Worm (Caenorhabditis elegans) whole organism, late embryonic: Measurements from ENCODE around the gene F48F5.6.

Source experiments
- C08G9.2 ChIP-seq: sonication (generic microtip); optimal IDR thresholded peaks from 2 replicates; lab custom pipeline; 2016; ENCODE audit warnings: mild to moderate bottlenecking, missing genetic modification characterization, moderate library complexity, missing compliant biosample characterization
- C38D4.7 ChIP-seq: fragments of 200-800 bp; sonication (Bioruptor generic); optimal IDR thresholded peaks from 2 replicates; lab custom pipeline; 2018; ENCODE audit warnings: mild to moderate bottlenecking, missing genetic modification characterization, moderate library complexity, missing compliant biosample characterization
- K02D7.2 ChIP-seq: sonication (generic microtip); optimal IDR thresholded peaks from 2 replicates; lab custom pipeline; 2017; ENCODE audit warnings: mild to moderate bottlenecking, missing genetic modification characterization, missing compliant biosample characterization
- T23F11.4 ChIP-seq: fragments of 200-800 bp; sonication (Bioruptor generic); optimal IDR thresholded peaks from 2 replicates; lab custom pipeline; 2018; ENCODE audit warnings: mild to moderate bottlenecking, missing genetic modification characterization, missing compliant biosample characterization
- ahr-1 ChIP-seq: sonication (generic microtip); optimal IDR thresholded peaks from 2 replicates; lab custom pipeline; 2016; ENCODE audit warnings: missing genetic modification characterization, missing compliant biosample characterization
- ama-1 ChIP-seq: fragments of 150-350 bp; optimal IDR thresholded peaks from 2 replicates; lab custom pipeline; 2014
- ceh-19 ChIP-seq: fragments of 200-800 bp; sonication (Bioruptor generic); optimal IDR thresholded peaks from 2 replicates; lab custom pipeline; 2018; ENCODE audit warnings: mild to moderate bottlenecking, missing genetic modification characterization, missing compliant biosample characterization
- ceh-22 ChIP-seq: sonication (generic microtip); optimal IDR thresholded peaks from 2 replicates; lab custom pipeline; 2017; ENCODE audit warnings: missing biosample characterization, missing genetic modification characterization
- ceh-24 ChIP-seq: sonication (generic microtip); optimal IDR thresholded peaks from 2 replicates; lab custom pipeline; 2016; ENCODE audit warnings: mild to moderate bottlenecking, missing genetic modification characterization, missing compliant biosample characterization
- ceh-34 ChIP-seq: sonication (generic microtip); optimal IDR thresholded peaks from 2 replicates; lab custom pipeline; 2016; ENCODE audit warnings: mild to moderate bottlenecking, missing genetic modification characterization, missing compliant biosample characterization
- ceh-45 ChIP-seq: fragments of 200-800 bp; sonication (Bioruptor generic); IDR thresholded peaks from 2 replicates; pipeline ENCODE4 v1.3.6; 2022; ENCODE audit warnings: missing genetic modification reagents, missing genetic modification characterization, missing compliant biosample characterization
- ceh-6 ChIP-seq: fragments of 200-800 bp; sonication (Bioruptor generic); optimal IDR thresholded peaks from 2 replicates; lab custom pipeline; 2018; ENCODE audit warnings: mild to moderate bottlenecking, missing genetic modification characterization, missing compliant biosample characterization
- dmd-4 ChIP-seq: sonication (generic microtip); optimal IDR thresholded peaks from 2 replicates; lab custom pipeline; 2016; ENCODE audit warnings: borderline replicate concordance, missing genetic modification characterization, missing compliant biosample characterization
- dve-1 ChIP-seq: sonication (generic microtip); optimal IDR thresholded peaks from 2 replicates; lab custom pipeline; 2017; ENCODE audit warnings: antibody characterized with exemption, mild to moderate bottlenecking, missing genetic modification characterization, missing compliant biosample characterization
- elt-2 ChIP-seq: sonication (generic microtip); optimal IDR thresholded peaks from 2 replicates; lab custom pipeline; 2016; ENCODE audit warnings: missing genetic modification reagents, missing genetic modification characterization, missing compliant biosample characterization
- ets-4 ChIP-seq: sonication (generic microtip); optimal IDR thresholded peaks from 2 replicates; lab custom pipeline; 2016; ENCODE audit warnings: missing genetic modification characterization, missing compliant biosample characterization
- fkh-6 ChIP-seq: sonication (generic microtip); optimal IDR thresholded peaks from 2 replicates; lab custom pipeline; 2016; ENCODE audit warnings: missing genetic modification characterization, missing compliant biosample characterization
- hlh-13 ChIP-seq: fragments of 200-800 bp; sonication (Bioruptor generic); optimal IDR thresholded peaks from 2 replicates; lab custom pipeline; 2018; ENCODE audit warnings: mild to moderate bottlenecking, missing genetic modification characterization, missing compliant biosample characterization
- hlh-6 ChIP-seq: sonication (generic microtip); optimal IDR thresholded peaks from 2 replicates; lab custom pipeline; 2016; ENCODE audit warnings: missing genotype, missing genetic modification characterization, missing compliant biosample characterization
- hlh-8 ChIP-seq: sonication (generic microtip); optimal IDR thresholded peaks from 2 replicates; lab custom pipeline; 2016; ENCODE audit warnings: missing genotype, missing genetic modification characterization, missing compliant biosample characterization
- lim-6 ChIP-seq: sonication (generic microtip); optimal IDR thresholded peaks from 2 replicates; lab custom pipeline; 2016; ENCODE audit warnings: missing genetic modification characterization, missing compliant biosample characterization
- lin-11 ChIP-seq: fragments of 200-800 bp; sonication (Bioruptor generic); optimal IDR thresholded peaks from 2 replicates; lab custom pipeline; 2018; ENCODE audit warnings: mild to moderate bottlenecking, missing genetic modification characterization, missing compliant biosample characterization
- nhr-232 ChIP-seq: sonication (generic microtip); optimal IDR thresholded peaks from 2 replicates; lab custom pipeline; 2016; ENCODE audit warnings: missing genetic modification characterization, missing compliant biosample characterization
- npax-4 ChIP-seq: sonication (generic microtip); optimal IDR thresholded peaks from 2 replicates; lab custom pipeline; 2016; ENCODE audit warnings: missing genetic modification characterization, missing compliant biosample characterization
- pag-3 ChIP-seq: sonication (generic microtip); optimal IDR thresholded peaks from 2 replicates; lab custom pipeline; 2016; ENCODE audit warnings: missing compliant biosample characterization, missing genetic modification characterization, borderline replicate concordance
- pat-9 ChIP-seq: fragments of 200-800 bp; sonication (Bioruptor generic); optimal IDR thresholded peaks from 2 replicates; lab custom pipeline; 2018; ENCODE audit warnings: mild to moderate bottlenecking, missing genetic modification characterization, moderate library complexity, missing compliant biosample characterization
- pax-1 ChIP-seq: fragments of 150-350 bp; optimal IDR thresholded peaks from 2 replicates; lab custom pipeline; 2014; ENCODE audit warnings: missing biosample characterization, missing genetic modification characterization
- pha-2 ChIP-seq: sonication (generic microtip); optimal IDR thresholded peaks from 2 replicates; lab custom pipeline; 2017; ENCODE audit warnings: mild to moderate bottlenecking, missing genetic modification characterization, missing compliant biosample characterization
- pha-4 ChIP-seq: fragments of 150-350 bp; optimal IDR thresholded peaks from 2 replicates; lab custom pipeline; 2018; ENCODE audit warnings: missing biosample characterization, missing genetic modification reagents, missing genetic modification characterization
- pros-1 ChIP-seq: fragments of 150-350 bp; optimal IDR thresholded peaks from 2 replicates; lab custom pipeline; 2014; ENCODE audit warnings: missing biosample characterization, missing genetic modification reagents, missing genetic modification characterization
- ref-2 ChIP-seq: sonication (generic microtip); optimal IDR thresholded peaks from 2 replicates; lab custom pipeline; 2016; ENCODE audit warnings: missing genetic modification characterization, missing compliant biosample characterization
- sox-4 ChIP-seq: sonication (generic microtip); optimal IDR thresholded peaks from 2 replicates; lab custom pipeline; 2017; ENCODE audit warnings: mild to moderate bottlenecking, missing genetic modification characterization, inconsistent platforms, missing compliant biosample characterization
- syd-9 ChIP-seq: sonication (generic microtip); optimal IDR thresholded peaks from 2 replicates; lab custom pipeline; 2016; ENCODE audit warnings: mild to moderate bottlenecking, missing genetic modification characterization, moderate library complexity, missing compliant biosample characterization
- tbx-2 ChIP-seq: sonication (generic microtip); optimal IDR thresholded peaks from 2 replicates; lab custom pipeline; 2016; ENCODE audit warnings: missing genetic modification characterization, missing compliant biosample characterization
- tbx-7 ChIP-seq: sonication (generic microtip); optimal IDR thresholded peaks from 2 replicates; lab custom pipeline; 2016; ENCODE audit warnings: missing genotype, missing genetic modification characterization, missing compliant biosample characterization
- unc-3 ChIP-seq, 2 experiments: fragments of 200-800 bp in 1 of 2; sonication (Bioruptor generic) in 1 of 2; sonication (generic microtip) in 1 of 2; conservative IDR thresholded peaks in 1 of 2; optimal IDR thresholded peaks in 1 of 2; 2 replicates each; pipeline versions ENCODE4 v1.3.6 to Lab custom; 2016 to 2022; ENCODE audit warnings: missing compliant biosample characterization in 2 of 2, missing genetic modification characterization in 2 of 2, missing genetic modification reagents in 1 of 2
- unc-55 ChIP-seq: sonication (generic microtip); optimal IDR thresholded peaks from 2 replicates; lab custom pipeline; 2017; ENCODE audit warnings: missing biosample characterization, missing genetic modification reagents, missing genetic modification characterization
- unc-86 ChIP-seq: sonication (generic microtip); optimal IDR thresholded peaks from 2 replicates; lab custom pipeline; 2016; ENCODE audit warnings: missing genetic modification characterization, missing compliant biosample characterization

The F48F5.6 gene

ce11 chrV:20453084-20453483 is at the start of gene F48F5.6:
Gene F48F5.6 (minus strand): TSS chrV:20453184.
- TF ChIP-seq hlh-8 (tag; lab: Kevin White, UChicago) (no peak), hlh-6 (no peak), C38D4.7 (no peak), ceh-45 (GFP tag; lab: Robert Waterston, UW) (no peak), C08G9.2 (tag; lab: Kevin White, UChicago) (no peak), unc-86 (no peak), ceh-34 (tag; lab: Kevin White, UChicago) (no peak), fkh-6 (tag; lab: Kevin White, UChicago) (no peak), pag-3 (no peak), tbx-7 (tag; lab: Kevin White, UChicago) (no peak), ceh-19 (GFP tag; lab: Kevin White, UChicago) (no peak), T23F11.4 (GFP tag; lab: Kevin White, UChicago) (no peak), unc-55 (no peak)

ce11 chrV:20500405-20500804 is 47.4 kb upstream of the F48F5.6 start, which contains the start of gene dct-14:
Gene dct-14 (minus strand): TSS chrV:20500505.
- TF ChIP-seq lin-11 (tag; lab: Kevin White, UChicago) (no peak), tbx-2 (tag; lab: Kevin White, UChicago) (no peak), pros-1 (no peak), pax-1 (tag; lab: Kevin White, UChicago) (no peak), ceh-6 (GFP tag; lab: Kevin White, UChicago) (no peak), ceh-22 (tag; lab: Kevin White, UChicago) (no peak), pha-2 (no peak), lim-6 (tag; lab: Kevin White, UChicago) (no peak)

- TF ChIP-seq lim-6 (tag; lab: Kevin White, UChicago) (no peak), nhr-232 (tag; lab: Kevin White, UChicago) (no peak), K02D7.2 (tag; lab: Kevin White, UChicago) (no peak), ceh-24 (no peak), hlh-13 (no peak), ama-1 (lab: Kevin White, UChicago) (no peak), ceh-34 (tag; lab: Kevin White, UChicago) (no peak), pros-1 (no peak), dve-1 (tag; lab: Kevin White, UChicago) (no peak)
- TF ChIP-seq, all 69 proteins: peak for 0
Measured at ce11 chrV:20499642-20500041, 46.7 kb upstream of the F48F5.6 start.

ce11 chrV:20498980-20499379 is 46.0 kb upstream of the F48F5.6 start, which contains the start of gene dct-16:
Gene dct-16 (minus strand): TSS chrV:20499057.
- TF ChIP-seq ahr-1 (tag; lab: Kevin White, UChicago): no peak
- no peak for TF ChIP-seq pha-4 (tag; lab: Kevin White, UChicago)
- no peak for TF ChIP-seq sox-4 (tag; lab: Kevin White, UChicago)
- TF ChIP-seq elt-2 (tag; lab: Kevin White, UChicago): no peak
- TF ChIP-seq npax-4: no peak
- no peak for TF ChIP-seq unc-3 (GFP tag; conservative IDR thresholded peaks at IDR 0.05; lab: Robert Waterston, UW)
- TF ChIP-seq unc-3 (tag; optimal IDR thresholded peaks at IDR 0.05; lab: Kevin White, UChicago): no peak
- TF ChIP-seq C38D4.7: no peak
- no peak for TF ChIP-seq ets-4
- TF ChIP-seq dmd-4 (tag; lab: Kevin White, UChicago): no peak

DNA sequence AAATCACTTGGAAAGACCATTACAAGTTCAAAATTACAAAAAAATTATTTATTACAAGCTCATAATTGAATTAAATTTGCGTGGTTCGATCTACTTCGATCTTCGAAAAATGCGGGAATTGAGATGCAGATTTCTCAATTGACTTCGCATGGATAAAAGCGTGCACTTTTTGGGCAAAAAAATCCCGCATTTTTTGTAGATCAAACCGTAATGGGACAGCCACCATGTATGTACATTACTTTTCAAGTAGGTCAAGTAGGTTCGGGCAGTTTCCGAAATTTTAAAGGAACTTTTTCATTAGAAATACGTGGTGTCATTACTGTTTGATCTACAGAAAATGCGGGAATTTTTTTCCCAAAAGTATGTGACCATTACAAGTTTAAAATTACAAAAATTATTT is 44.6 kb upstream of the F48F5.6 start:
- TF ChIP-seq tbx-2 (tag; lab: Kevin White, UChicago) (no peak), pat-9 (tag; lab: Kevin White, UChicago) (no peak), ref-2 (tag; lab: Kevin White, UChicago) (no peak), ceh-45 (GFP tag; lab: Robert Waterston, UW) (no peak), syd-9 (tag; lab: Kevin White, UChicago) (no peak), T23F11.4 (GFP tag; lab: Kevin White, UChicago) (no peak), C08G9.2 (tag; lab: Kevin White, UChicago) (no peak), ceh-22 (tag; lab: Kevin White, UChicago) (no peak), hlh-13 (no peak), nhr-232 (tag; lab: Kevin White, UChicago) (no peak), elt-2 (tag; lab: Kevin White, UChicago) (no peak)
